Worm (Caenorhabditis elegans): ENCODE data around the gene lips-12.

Gene lips-12

DNA sequence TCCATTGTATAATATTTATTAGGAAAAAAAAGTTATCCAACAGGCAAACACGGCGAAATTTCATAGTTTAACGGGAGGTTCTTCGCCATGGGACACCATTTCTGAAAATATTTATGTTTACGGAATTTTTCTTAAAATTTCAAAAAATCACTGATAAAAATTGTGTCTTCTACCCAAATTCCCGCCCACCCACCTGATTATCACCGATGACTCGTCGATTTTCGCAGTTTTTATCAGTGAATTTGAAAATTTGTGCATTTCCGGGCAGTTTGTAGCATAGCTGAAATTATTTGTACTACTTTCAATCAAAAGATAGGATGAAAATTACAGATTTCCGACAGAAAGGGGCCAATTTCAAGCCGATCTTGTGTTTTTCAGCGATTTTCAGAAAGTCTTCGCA lies 12.6 kb downstream of the lips-12 start (continued):
- TF ChIP-seq ceh-62 (tag; optimal IDR thresholded peaks at IDR 0.05) (no peak), zip-11 (GFP tag; IDR thresholded peaks at IDR 0.05) (no peak), nhr-25 (tag; optimal IDR thresholded peaks at IDR 0.05; ENCODE audit: borderline replicate concordance, insufficient read depth) (no peak), zfp-3 (GFP tag; conservative IDR thresholded peaks at IDR 0.05) (no peak), nhr-28 (tag; optimal IDR thresholded peaks at IDR 0.05) (peak; percentile 74), lin-1 (GFP tag; IDR thresholded peaks at IDR 0.05) (peak; percentile 51; the same call in 1 of the 2 replicates), ctbp-1 (GFP tag; IDR thresholded peaks at IDR 0.05) (no peak), unc-130 (GFP tag; optimal IDR thresholded peaks at IDR 0.05) (no peak), nhr-6 (tag; optimal IDR thresholded peaks at IDR 0.05) (no peak), lim-7 (GFP tag; IDR thresholded peaks at IDR 0.05) (no peak), ztf-7 (tag; optimal IDR thresholded peaks at IDR 0.05) (no peak), attf-4 (tag; optimal IDR thresholded peaks at IDR 0.05) (no peak), lsy-2 (tag; optimal IDR thresholded peaks at IDR 0.05) (no peak), zag-1 (tag; optimal IDR thresholded peaks at IDR 0.05) (no peak), Y75B8A.6 (GFP tag; IDR thresholded peaks at IDR 0.05) (no peak), F10B5.3 (tag; optimal IDR thresholded peaks at IDR 0.05) (no peak), tag-97 (GFP tag; IDR thresholded peaks at IDR 0.05) (no peak), lin-39 (tag; optimal IDR thresholded peaks at IDR 0.05) (no peak), spr-3 (GFP tag; optimal IDR thresholded peaks at IDR 0.05) (no peak), dmd-9 (GFP tag; IDR thresholded peaks at IDR 0.05) (no peak), fkh-10 (GFP tag; optimal IDR thresholded peaks at IDR 0.05) (no peak), nhr-77 (tag; optimal IDR thresholded peaks at IDR 0.05) (peak; percentile 10), hlh-30 (tag; optimal IDR thresholded peaks at IDR 0.05; ENCODE audit: insufficient read depth) (no peak), tra-1 (GFP tag; IDR thresholded peaks at IDR 0.05) (no peak), hmg-1.1 (GFP tag; IDR thresholded peaks at IDR 0.05) (no peak), Y105C5A.15 (GFP tag; IDR thresholded peaks at IDR 0.05) (no peak), lin-13 (GFP tag; optimal IDR thresholded peaks at IDR 0.05) (no peak)

DNA sequence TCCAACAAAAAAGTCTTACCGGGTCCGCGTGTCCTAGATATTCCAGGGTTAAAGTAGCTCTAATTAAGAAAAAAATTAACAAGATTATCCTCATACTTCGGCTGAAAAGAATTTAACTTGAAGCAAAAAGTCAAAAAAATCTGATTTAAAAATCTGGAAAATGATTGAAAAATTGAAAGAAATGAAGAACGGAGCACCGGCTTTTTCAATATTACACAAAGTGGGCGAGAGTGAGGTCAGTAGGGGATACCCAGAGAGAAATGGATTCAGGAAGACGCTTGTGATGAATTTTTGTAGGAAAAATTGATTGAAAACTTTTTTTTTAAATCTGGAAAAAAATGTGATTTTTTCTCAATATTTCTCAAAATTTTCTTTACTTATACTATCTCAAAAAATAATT lies 13.3 kb downstream of the lips-12 start, which contains the start of gene pho-14:
TSS of gene pho-14 (minus strand) at position 101 of the 400 bp plus-strand sequence.
- TF ChIP-seq daf-8 (GFP tag; IDR thresholded peaks at IDR 0.05) (no peak), ctbp-1 (GFP tag; IDR thresholded peaks at IDR 0.05) (no peak), T26A8.4 (GFP tag; IDR thresholded peaks at IDR 0.05) (no peak), nhr-10 (tag; optimal IDR thresholded peaks at IDR 0.05) (no peak), Y105C5A.15 (GFP tag; IDR thresholded peaks at IDR 0.05) (no peak)

DNA sequence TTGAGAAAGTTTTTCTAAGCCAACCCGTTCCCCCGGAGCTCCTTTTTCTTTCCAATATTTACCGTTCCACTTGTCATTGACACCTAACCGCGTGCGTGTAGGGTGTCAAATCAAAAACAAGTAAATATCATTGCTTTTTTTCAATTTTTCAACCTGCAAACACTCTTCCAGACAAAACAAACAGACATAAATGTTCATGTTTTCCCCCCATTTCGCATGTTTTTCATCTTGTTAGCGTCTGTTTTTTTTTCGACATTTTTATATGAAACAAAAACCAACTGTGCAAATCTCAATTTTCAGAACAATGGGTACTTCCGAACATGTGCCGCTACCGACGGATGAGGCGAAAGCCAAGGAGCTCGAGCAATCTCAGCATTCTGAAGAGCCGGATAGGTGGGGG lies 22.3 kb downstream of the lips-12 start, which contains the start of gene snf-3:
TSS of gene snf-3 (plus strand) at position 301 of the 400 bp plus-strand sequence.
- TF ChIP-seq cey-2 (tag; optimal IDR thresholded peaks at IDR 0.05; ENCODE audit: borderline replicate concordance, insufficient read depth) (no peak), ceh-62 (tag; optimal IDR thresholded peaks at IDR 0.05) (no peak), ctbp-1 (GFP tag; IDR thresholded peaks at IDR 0.05) (no peak), F37D6.2 (tag; optimal IDR thresholded peaks at IDR 0.05) (no peak), spr-1 (tag; optimal IDR thresholded peaks at IDR 0.05) (no peak), ceh-20 (GFP tag; IDR thresholded peaks at IDR 0.05) (no peak), mdl-1 (tag; optimal IDR thresholded peaks at IDR 0.05) (no peak), Y75B8A.6 (GFP tag; IDR thresholded peaks at IDR 0.05) (no peak), fkh-10 (GFP tag; optimal IDR thresholded peaks at IDR 0.05) (no peak), daf-8 (GFP tag; IDR thresholded peaks at IDR 0.05) (no peak)

DNA sequence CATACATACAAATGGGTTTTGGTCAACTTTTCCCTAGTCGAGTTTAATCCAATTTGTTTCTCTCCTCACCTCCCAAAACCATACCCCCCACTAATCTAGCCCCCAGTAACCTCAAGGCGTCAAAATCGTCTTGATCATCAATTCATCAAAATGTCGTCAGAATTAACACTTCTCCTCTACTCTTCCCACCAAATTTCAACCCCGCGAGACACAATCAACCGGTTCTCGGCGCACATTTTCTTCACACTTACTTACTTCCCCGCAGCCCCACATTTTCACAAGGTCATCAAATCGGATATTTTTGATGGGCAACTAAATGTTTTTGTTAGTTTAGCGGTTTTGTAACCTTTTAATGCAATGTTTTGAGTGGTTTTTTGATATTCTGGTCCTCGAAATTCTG lies 23.3 kb downstream of the lips-12 start:
- peak; percentile 41 for TF ChIP-seq nhr-28 (tag; optimal IDR thresholded peaks at IDR 0.05)
- TF ChIP-seq mxl-2 (GFP tag; conservative IDR thresholded peaks at IDR 0.05): no peak
